Fruit fly (Drosophila melanogaster): Measurements from ENCODE around the gene Ufd4.

dm6 chr2L:10321612-10322011 lies 29.4 kb upstream of the Ufd4 start:
- TF ChIP-seq CG10631 (GFP tag; optimal IDR thresholded peaks at IDR 0.05) (no peak), CG3032 (tag; optimal IDR thresholded peaks at IDR 0.05) (no peak), Gug (GFP tag; IDR thresholded peaks at IDR 0.05) (no peak), CG6808 (GFP tag; optimal IDR thresholded peaks at IDR 0.05) (no peak), CG10669 (GFP tag; optimal IDR thresholded peaks at IDR 0.05) (no peak), Eip75B (GFP tag; optimal IDR thresholded peaks at IDR 0.05) (no peak), ss (GFP tag; optimal IDR thresholded peaks at IDR 0.05) (no peak), dac (GFP tag; optimal IDR thresholded peaks at IDR 0.05) (no peak), CG6163 (GFP tag; IDR thresholded peaks at IDR 0.05) (no peak), salr (GFP tag; optimal IDR thresholded peaks at IDR 0.05) (no peak), CG1621 (tag; optimal IDR thresholded peaks at IDR 0.05) (no peak), CG7368 (GFP tag; optimal IDR thresholded peaks at IDR 0.05) (no peak)

Data from whole organism, prepupa.